Worm (Caenorhabditis elegans) whole organism, L2 larva: ENCODE results near the gene C33H5.13.

Source experiments
- C34F6.9 ChIP-seq: fragments of 150-350 bp; optimal IDR thresholded peaks from 2 replicates; lab custom pipeline; 2014; ENCODE audit warnings: missing biosample characterization, missing genetic modification characterization
- F13H6.1 ChIP-seq: sonication (generic microtip); optimal IDR thresholded peaks from 2 replicates; lab custom pipeline; 2016; ENCODE audit warnings: missing genetic modification characterization, missing compliant biosample characterization
- R02D3.7 ChIP-seq: fragments of 150-350 bp; optimal IDR thresholded peaks from 2 replicates; lab custom pipeline; 2014; ENCODE audit warnings: missing biosample characterization, missing genetic modification characterization
- Y55F3AM.14 ChIP-seq: fragments of 200-800 bp; sonication (Bioruptor generic); optimal IDR thresholded peaks from 2 replicates; lab custom pipeline; 2018; ENCODE audit warnings: mild to moderate bottlenecking, missing genetic modification characterization, missing compliant biosample characterization
- ZK546.5 ChIP-seq: sonication (generic microtip); optimal IDR thresholded peaks from 2 replicates; lab custom pipeline; 2017; ENCODE audit warnings: missing biosample characterization, missing genetic modification characterization
- alr-1 ChIP-seq: fragments of 150-350 bp; optimal IDR thresholded peaks from 2 replicates; lab custom pipeline; 2014; ENCODE audit warnings: missing biosample characterization, missing genetic modification characterization
- aly-2 ChIP-seq: fragments of 150-350 bp; optimal IDR thresholded peaks from 2 replicates; lab custom pipeline; 2014; ENCODE audit warnings: missing biosample characterization, missing genetic modification characterization
- ama-1 ChIP-seq: fragments of 150-350 bp; optimal IDR thresholded peaks from 2 replicates; lab custom pipeline; 2018; ENCODE audit warnings: inconsistent platforms
- blmp-1 ChIP-seq: sonication (generic microtip); optimal IDR thresholded peaks from 2 replicates; lab custom pipeline; 2017; ENCODE audit warnings: missing genetic modification characterization, mild to moderate bottlenecking, missing compliant biosample characterization, antibody characterized with exemption, moderate library complexity; ENCODE audit not compliant: insufficient read depth
- ceh-16 ChIP-seq: fragments of 150-350 bp; optimal IDR thresholded peaks from 2 replicates; lab custom pipeline; 2014; ENCODE audit warnings: missing biosample characterization, missing genetic modification characterization
- ceh-82 ChIP-seq: fragments of 150-350 bp; optimal IDR thresholded peaks from 2 replicates; lab custom pipeline; 2014; ENCODE audit warnings: missing biosample characterization, missing genetic modification characterization
- crh-2 ChIP-seq: sonication (generic microtip); optimal IDR thresholded peaks from 2 replicates; lab custom pipeline; 2017; ENCODE audit warnings: missing biosample characterization, missing genetic modification characterization
- dmd-4 ChIP-seq: sonication (generic microtip); optimal IDR thresholded peaks from 2 replicates; lab custom pipeline; 2017; ENCODE audit warnings: missing biosample characterization, missing genetic modification characterization
- egl-27 ChIP-seq: sonication (generic microtip); optimal IDR thresholded peaks from 3 replicates; lab custom pipeline; 2017; ENCODE audit warnings: missing biosample characterization, missing genetic modification reagents, missing genetic modification characterization
- elt-1 ChIP-seq: fragments of 150-350 bp; optimal IDR thresholded peaks from 2 replicates; lab custom pipeline; 2014; ENCODE audit warnings: missing biosample characterization, missing genetic modification characterization
- elt-3 ChIP-seq: sonication (generic microtip); optimal IDR thresholded peaks from 2 replicates; lab custom pipeline; 2017; ENCODE audit warnings: missing biosample characterization, missing genetic modification characterization
- fos-1 ChIP-seq: fragments of 150-350 bp; optimal IDR thresholded peaks from 2 replicates; lab custom pipeline; 2014; ENCODE audit warnings: missing biosample characterization, missing genetic modification characterization
- gmeb-1 ChIP-seq: fragments of 150-350 bp; optimal IDR thresholded peaks from 2 replicates; lab custom pipeline; 2014; ENCODE audit warnings: missing biosample characterization, missing genetic modification characterization
- lin-11 ChIP-seq: fragments of 150-350 bp; sonication (generic microtip); optimal IDR thresholded peaks from 2 replicates; lab custom pipeline; 2014; ENCODE audit warnings: missing biosample characterization, missing genetic modification characterization, inconsistent platforms, mixed read lengths
- lin-13 ChIP-seq: fragments of 150-350 bp; optimal IDR thresholded peaks from 2 replicates; lab custom pipeline; 2014; ENCODE audit warnings: missing biosample characterization, missing genetic modification reagents, missing genetic modification characterization
- lsy-2 ChIP-seq, 2 experiments: fragments of 150-350 bp in 1 of 2; sonication (generic microtip) in 1 of 2; optimal IDR thresholded peaks; 2 replicates each; lab custom pipeline; 2014 to 2017; ENCODE audit warnings: missing biosample characterization in 2 of 2, missing genetic modification characterization in 2 of 2
- mab-5 ChIP-seq: fragments of 150-350 bp; optimal IDR thresholded peaks from 2 replicates; lab custom pipeline; 2014; ENCODE audit warnings: missing biosample characterization, missing genetic modification characterization
- mbf-1 ChIP-seq: sonication (generic microtip); optimal IDR thresholded peaks from 2 replicates; lab custom pipeline; 2017; ENCODE audit warnings: missing biosample characterization, missing genetic modification characterization
- mdl-1 ChIP-seq, 2 experiments: fragments of 150-350 bp in 1 of 2; sonication (generic microtip) in 1 of 2; optimal IDR thresholded peaks; 2 replicates each; lab custom pipeline; 2017; ENCODE audit warnings: missing biosample characterization in 2 of 2, missing genetic modification characterization in 2 of 2
- nhr-10 ChIP-seq: sonication (generic microtip); optimal IDR thresholded peaks from 2 replicates; lab custom pipeline; 2017; ENCODE audit warnings: missing biosample characterization, missing genetic modification characterization
- nhr-11 ChIP-seq: fragments of 150-350 bp; optimal IDR thresholded peaks from 2 replicates; lab custom pipeline; 2014; ENCODE audit warnings: missing biosample characterization, missing genetic modification characterization
- nhr-12 ChIP-seq: fragments of 150-350 bp; optimal IDR thresholded peaks from 2 replicates; lab custom pipeline; 2014; ENCODE audit warnings: missing biosample characterization, missing genetic modification characterization
- nhr-129 ChIP-seq: fragments of 150-350 bp; optimal IDR thresholded peaks from 2 replicates; lab custom pipeline; 2014; ENCODE audit warnings: missing biosample characterization, missing genetic modification characterization
- nhr-21 ChIP-seq: fragments of 150-350 bp; optimal IDR thresholded peaks from 2 replicates; lab custom pipeline; 2014; ENCODE audit warnings: missing biosample characterization, missing genetic modification characterization
- nhr-23 ChIP-seq: fragments of 150-350 bp; optimal IDR thresholded peaks from 2 replicates; lab custom pipeline; 2014; ENCODE audit warnings: missing biosample characterization, missing genetic modification reagents, missing genetic modification characterization
- nhr-237 ChIP-seq: fragments of 150-350 bp; optimal IDR thresholded peaks from 2 replicates; lab custom pipeline; 2014; ENCODE audit warnings: missing biosample characterization, missing genetic modification characterization
- nhr-25 ChIP-seq: fragments of 150-350 bp; sonication (generic microtip); optimal IDR thresholded peaks from 3 replicates; lab custom pipeline; 2014; ENCODE audit warnings: missing biosample characterization, missing genetic modification characterization
- nhr-6 ChIP-seq: fragments of 150-350 bp; optimal IDR thresholded peaks from 2 replicates; lab custom pipeline; 2014; ENCODE audit warnings: missing biosample characterization, missing genetic modification characterization
- nhr-77 ChIP-seq: fragments of 150-350 bp; optimal IDR thresholded peaks from 2 replicates; lab custom pipeline; 2014; ENCODE audit warnings: missing biosample characterization, missing genetic modification characterization
- peb-1 ChIP-seq: fragments of 150-350 bp; optimal IDR thresholded peaks from 2 replicates; lab custom pipeline; 2014; ENCODE audit warnings: missing biosample characterization, missing genetic modification characterization
- sem-4 ChIP-seq: fragments of 150-350 bp; optimal IDR thresholded peaks from 2 replicates; lab custom pipeline; 2014; ENCODE audit warnings: missing biosample characterization, missing genetic modification reagents, missing genetic modification characterization
- skn-1 ChIP-seq: sonication (generic microtip); optimal IDR thresholded peaks from 2 replicates; lab custom pipeline; 2017; ENCODE audit warnings: missing biosample characterization, missing genetic modification characterization
- sma-3 ChIP-seq: sonication (generic microtip); optimal IDR thresholded peaks from 2 replicates; lab custom pipeline; 2016; ENCODE audit warnings: missing genetic modification reagents, missing genetic modification characterization, missing compliant biosample characterization
- sma-9 ChIP-seq, 2 experiments: fragments of 150-350 bp in 1 of 2; sonication (generic microtip) in 1 of 2; optimal IDR thresholded peaks; 2 replicates each; lab custom pipeline; 2014 to 2016; ENCODE audit warnings: missing genetic modification characterization in 2 of 2, mild to moderate bottlenecking in 1 of 2, missing biosample characterization in 1 of 2, missing compliant biosample characterization in 1 of 2, missing genetic modification reagents in 1 of 2, moderate library complexity in 1 of 2
- snpc-4 ChIP-seq: fragments of 150-350 bp; optimal IDR thresholded peaks from 2 replicates; lab custom pipeline; 2014; ENCODE audit warnings: missing biosample characterization, missing genetic modification characterization
- unc-39 ChIP-seq: fragments of 150-350 bp; optimal IDR thresholded peaks from 2 replicates; lab custom pipeline; 2014; ENCODE audit warnings: missing biosample characterization, missing genetic modification characterization
- unc-55 ChIP-seq: fragments of 150-350 bp; sonication (generic microtip); optimal IDR thresholded peaks from 3 replicates; lab custom pipeline; 2014; ENCODE audit warnings: missing biosample characterization, missing genetic modification reagents, missing genetic modification characterization
- unc-62 ChIP-seq: fragments of 150-350 bp; optimal IDR thresholded peaks from 2 replicates; lab custom pipeline; 2014; ENCODE audit warnings: missing biosample characterization, missing genetic modification reagents, missing genetic modification characterization
- zag-1 ChIP-seq: fragments of 150-350 bp; optimal IDR thresholded peaks from 2 replicates; lab custom pipeline; 2014; ENCODE audit warnings: missing biosample characterization, missing genetic modification characterization
- ztf-11 ChIP-seq: sonication (generic microtip); optimal IDR thresholded peaks from 2 replicates; lab custom pipeline; 2017; ENCODE audit warnings: missing biosample characterization, missing genetic modification characterization
- ztf-4 ChIP-seq: fragments of 150-350 bp; optimal IDR thresholded peaks from 2 replicates; lab custom pipeline; 2014; ENCODE audit warnings: missing biosample characterization, missing genetic modification characterization

C33H5.13 gene

DNA sequence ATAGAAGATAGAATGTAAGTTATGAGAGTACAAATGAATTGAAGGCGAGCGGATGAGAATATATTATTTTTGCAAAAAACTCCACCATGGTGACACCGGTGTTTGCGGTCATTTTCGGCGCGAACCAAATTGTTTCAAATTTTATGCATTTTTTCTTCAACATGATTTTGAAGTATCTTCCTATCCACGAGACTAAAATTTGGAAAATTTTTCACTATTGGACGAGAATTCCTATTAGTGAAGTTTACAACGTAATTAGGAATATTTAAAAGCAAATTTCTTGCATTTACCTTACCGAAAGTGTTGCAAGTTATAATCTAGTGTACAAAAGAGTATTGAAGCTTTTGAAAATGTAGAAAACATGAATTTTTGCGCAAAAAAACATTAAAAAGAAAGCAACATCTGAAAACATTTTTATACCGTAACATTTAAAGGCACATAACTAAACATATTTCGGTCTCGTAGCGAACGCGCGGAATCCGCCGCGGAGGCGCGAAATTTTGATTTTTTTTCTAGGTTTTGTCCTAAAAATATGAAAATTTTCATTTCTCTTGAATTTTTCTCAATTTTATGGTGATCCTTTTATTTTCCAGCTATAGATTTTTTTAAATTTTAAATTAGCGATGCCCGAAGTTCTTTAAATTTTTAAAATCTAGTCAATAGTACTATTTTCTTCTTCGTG, 4.5 kb upstream of the C33H5.13 start, which contains the start of gene sgo-1:
Gene sgo-1, minus strand, starts transcription at position 51 of the 682 bp plus-strand sequence.
- TF ChIP-seq ztf-4 (tag; lab: Kevin White, UChicago) (no peak), ceh-82 (tag; lab: Kevin White, UChicago) (no peak), elt-3 (tag; lab: Kevin White, UChicago) (no peak), nhr-77 (tag; lab: Kevin White, UChicago) (no peak), nhr-11 (tag; lab: Kevin White, UChicago) (no peak), ceh-16 (no peak), peb-1 (tag; lab: Kevin White, UChicago) (no peak), nhr-237 (tag; lab: Kevin White, UChicago) (no peak), skn-1 (tag; lab: Kevin White, UChicago) (no peak), nhr-10 (tag; lab: Kevin White, UChicago) (no peak), fos-1 (tag; lab: Kevin White, UChicago) (no peak), mab-5 (no peak), aly-2 (tag; lab: Kevin White, UChicago) (no peak), sem-4 (no peak), Y55F3AM.14 (GFP tag; lab: Kevin White, UChicago) (no peak), alr-1 (no peak), lsy-2 (tag; optimal IDR thresholded peaks at IDR 0.05; lab: Kevin White, UChicago) (no peak), C34F6.9 (tag; lab: Kevin White, UChicago) (no peak), ZK546.5 (tag; lab: Kevin White, UChicago) (no peak)

- TF ChIP-seq ceh-16 = no peak
- TF ChIP-seq egl-27 = no peak
- no peak for TF ChIP-seq nhr-237 (tag; lab: Kevin White, UChicago)
- no peak for TF ChIP-seq ZK546.5 (tag; lab: Kevin White, UChicago)
- no peak for TF ChIP-seq nhr-23 (tag; lab: Kevin White, UChicago)
- no peak for TF ChIP-seq nhr-21
- no peak for TF ChIP-seq ztf-11
- TF ChIP-seq unc-62 (GFP tag; lab: Kevin White, UChicago) = no peak
- TF ChIP-seq zag-1 (tag; lab: Kevin White, UChicago) = no peak
- TF ChIP-seq skn-1 (tag; lab: Kevin White, UChicago) = no peak
- TF ChIP-seq aly-2 (tag; lab: Kevin White, UChicago) = no peak
- no peak for TF ChIP-seq nhr-77 (tag; lab: Kevin White, UChicago)
- no peak for TF ChIP-seq unc-55
- TF ChIP-seq blmp-1 (tag; lab: Kevin White, UChicago) = no peak
- TF ChIP-seq C34F6.9 (tag; lab: Kevin White, UChicago) = no peak
Measured at ce11 chrIV:7794709-7795108, 2.6 kb upstream of the C33H5.13 start, which contains the start of gene ntp-1. Gene ntp-1, minus strand, starts transcription at chrIV:7794809.

ce11 chrIV:7790801-7791588, 1.1 kb downstream of the C33H5.13 start, which contains the start of gene rsp-6:
Gene rsp-6, minus strand, starts transcription at chrIV:7791229.
- no peak for TF ChIP-seq nhr-10 (tag; lab: Kevin White, UChicago)
- no peak for TF ChIP-seq Y55F3AM.14 (GFP tag; lab: Kevin White, UChicago)
- no peak for TF ChIP-seq unc-39 (tag; lab: Kevin White, UChicago)
- no peak for TF ChIP-seq nhr-77 (tag; lab: Kevin White, UChicago)
- TF ChIP-seq ztf-11 = no peak
- peak; percentile 76 for TF ChIP-seq F13H6.1 (tag; lab: Kevin White, UChicago)
- peak; percentile 71 for TF ChIP-seq snpc-4 (tag; lab: Kevin White, UChicago)
- peak; percentile 82 for TF ChIP-seq sma-3 (GFP tag; lab: Kevin White, UChicago)
- peak; percentile 91 for TF ChIP-seq crh-2 (tag; lab: Kevin White, UChicago)
- no peak for TF ChIP-seq unc-62 (GFP tag; lab: Kevin White, UChicago)
- no peak for TF ChIP-seq mbf-1 (tag; lab: Kevin White, UChicago)
- TF ChIP-seq sma-9 (GFP tag; optimal IDR thresholded peaks at IDR 0.05; lab: Kevin White, UChicago) = peak; percentile 74
- no peak for TF ChIP-seq sma-9 (tag; optimal IDR thresholded peaks at IDR 0.05; lab: Kevin White, UChicago)
- peak; percentile 67 for TF ChIP-seq ama-1
- TF ChIP-seq nhr-12 (tag; lab: Kevin White, UChicago) = no peak
- TF ChIP-seq sem-4 = peak; percentile 48
- peak; percentile 71 for TF ChIP-seq nhr-25 (tag; lab: Kevin White, UChicago)
- peak; percentile 88 for TF ChIP-seq gmeb-1 (tag; lab: Kevin White, UChicago)
- peak; percentile 90 for TF ChIP-seq C34F6.9 (tag; lab: Kevin White, UChicago)
- peak; percentile 59 for TF ChIP-seq ceh-82 (tag; lab: Kevin White, UChicago)
- peak; percentile 64 for TF ChIP-seq nhr-6 (tag; lab: Kevin White, UChicago)
- peak; percentile 4 for TF ChIP-seq R02D3.7 (tag; lab: Kevin White, UChicago)
- TF ChIP-seq lin-11 = peak; percentile 94
- no peak for TF ChIP-seq aly-2 (tag; lab: Kevin White, UChicago)
- peak in 1 of 2 experiments; percentile 62 for TF ChIP-seq mdl-1 (tag; optimal IDR thresholded peaks at IDR 0.05; lab: Kevin White, UChicago)
- TF ChIP-seq nhr-129 (tag; lab: Kevin White, UChicago) = peak; percentile 95
- TF ChIP-seq lin-13 (GFP tag; lab: Kevin White, UChicago) = peak; percentile 93
- no peak for TF ChIP-seq dmd-4 (tag; lab: Kevin White, UChicago)
- peak; percentile 96 to 99 for TF ChIP-seq lsy-2 (tag; optimal IDR thresholded peaks at IDR 0.05; lab: Kevin White, UChicago)
- no peak for TF ChIP-seq elt-1
- TF ChIP-seq elt-3 (tag; lab: Kevin White, UChicago) = no peak
- no peak for TF ChIP-seq nhr-11 (tag; lab: Kevin White, UChicago)
